Fruit fly (Drosophila melanogaster) whole organism, pupa: ENCODE data around the gene Rab35.

Experiments
- CG10348 ChIP-seq: fragments of 200-800 bp; sonication (Bioruptor generic); IDR thresholded peaks from 2 replicates; pipeline ENCODE4 v1.3.6; 2022; ENCODE audit warnings: missing biosample characterization, missing genetic modification characterization
- CG12605 ChIP-seq: fragments of 200-800 bp; sonication (Bioruptor generic); IDR thresholded peaks from 2 replicates; pipeline ENCODE4 v1.3.6; 2022; ENCODE audit warnings: missing biosample characterization, missing genetic modification characterization
- CG13204 ChIP-seq: fragments of 200-800 bp; sonication (Bioruptor generic); optimal IDR thresholded peaks from 2 replicates; lab custom pipeline; 2018; ENCODE audit warnings: missing biosample characterization, mild to moderate bottlenecking, missing genetic modification characterization, moderate library complexity
- CG14655 ChIP-seq: fragments of 200-800 bp; sonication (Bioruptor generic); optimal IDR thresholded peaks from 3 replicates; lab custom pipeline; 2017; ENCODE audit warnings: mild to moderate bottlenecking, missing biosample characterization, missing genetic modification reagents, missing genetic modification characterization
- CG15710 ChIP-seq: fragments of 200-800 bp; sonication (Bioruptor generic); optimal IDR thresholded peaks from 2 replicates; lab custom pipeline; 2018; ENCODE audit warnings: missing biosample characterization, mild to moderate bottlenecking, missing genetic modification characterization, moderate library complexity
- CG17806 ChIP-seq: fragments of 200-800 bp; sonication (Bioruptor generic); optimal IDR thresholded peaks from 2 replicates; lab custom pipeline; 2018; ENCODE audit warnings: missing biosample characterization, mild to moderate bottlenecking, missing genetic modification characterization, moderate library complexity
- CG32121 ChIP-seq: fragments of 200-800 bp; sonication (Bioruptor generic); IDR thresholded peaks from 2 replicates; pipeline ENCODE4 v1.3.6; 2022; ENCODE audit warnings: missing biosample characterization, missing genetic modification characterization
- CG34367 ChIP-seq: fragments of 200-800 bp; sonication (Bioruptor generic); optimal IDR thresholded peaks from 2 replicates; lab custom pipeline; 2018; ENCODE audit warnings: missing biosample characterization, mild to moderate bottlenecking, missing genetic modification characterization
- CG4496 ChIP-seq: fragments of 200-800 bp; sonication (Bioruptor generic); IDR thresholded peaks from 3 replicates; pipeline ENCODE4 v1.3.6; 2022; ENCODE audit warnings: missing biosample characterization, missing genetic modification characterization
- CG8159 ChIP-seq: fragments of 200-800 bp; sonication (Bioruptor generic); optimal IDR thresholded peaks from 3 replicates; lab custom pipeline; 2018; ENCODE audit warnings: missing biosample characterization, mild to moderate bottlenecking, missing genetic modification characterization, moderate library complexity
- CG8301 ChIP-seq: fragments of 200-800 bp; sonication (Bioruptor generic); optimal IDR thresholded peaks from 2 replicates; lab custom pipeline; 2018; ENCODE audit warnings: missing biosample characterization, mild to moderate bottlenecking, missing genetic modification characterization
- CG9948 ChIP-seq: fragments of 200-800 bp; sonication (Bioruptor generic); optimal IDR thresholded peaks from 2 replicates; lab custom pipeline; 2018; ENCODE audit warnings: missing biosample characterization, mild to moderate bottlenecking, missing genetic modification characterization, moderate library complexity
- D1 ChIP-seq: fragments of 200-800 bp; sonication (Bioruptor generic); optimal IDR thresholded peaks from 2 replicates; lab custom pipeline; 2018; ENCODE audit warnings: missing biosample characterization, mild to moderate bottlenecking, missing genetic modification characterization, moderate library complexity
- EcR ChIP-seq: fragments of 200-800 bp; sonication (Bioruptor generic); optimal IDR thresholded peaks from 3 replicates; lab custom pipeline; 2019; ENCODE audit warnings: missing biosample characterization, missing genetic modification characterization, mild to moderate bottlenecking, moderate library complexity, missing genetic modification reagents
- Ets98B ChIP-seq: fragments of 200-800 bp; sonication (Bioruptor generic); IDR thresholded peaks from 2 replicates; pipeline ENCODE4 v1.3.6; 2022; ENCODE audit warnings: missing biosample characterization, missing genetic modification characterization
- Pif1A ChIP-seq: fragments of 200-800 bp; sonication (Bioruptor generic); optimal IDR thresholded peaks from 3 replicates; lab custom pipeline; 2016; ENCODE audit warnings: missing biosample characterization, missing genetic modification characterization
- Pif1B ChIP-seq: fragments of 200-800 bp; sonication (Bioruptor generic); optimal IDR thresholded peaks from 3 replicates; lab custom pipeline; 2016; ENCODE audit warnings: missing biosample characterization, missing genetic modification characterization
- Snoo ChIP-seq: fragments of 200-800 bp; sonication (Bioruptor generic); optimal IDR thresholded peaks from 3 replicates; lab custom pipeline; 2017; ENCODE audit warnings: missing biosample characterization, mild to moderate bottlenecking, missing genetic modification characterization, inconsistent platforms
- fd96Ca ChIP-seq: fragments of 200-800 bp; sonication (Bioruptor generic); IDR thresholded peaks from 3 replicates; pipeline ENCODE4 v1.3.6; 2022; ENCODE audit warnings: missing biosample characterization, missing genetic modification characterization
- gl ChIP-seq: fragments of 200-800 bp; sonication (Bioruptor generic); optimal IDR thresholded peaks from 2 replicates; lab custom pipeline; 2018; ENCODE audit warnings: missing biosample characterization, mild to moderate bottlenecking, missing genetic modification characterization
- rn ChIP-seq: fragments of 200-800 bp; sonication (Bioruptor generic); IDR thresholded peaks from 2 replicates; pipeline ENCODE4 v1.3.6; 2022; ENCODE audit warnings: missing biosample characterization, missing genetic modification characterization

Rab35 gene

dm6 chrX:20166484-20167038 is 6.9 kb upstream of the Rab35 start, which contains the start of gene CG9577:
Gene CG9577, plus strand, starts transcription at chrX:20166673.
- no peak for TF ChIP-seq CG32121 (GFP tag; lab: Robert Waterston, UW)
- TF ChIP-seq CG10348 (GFP tag; lab: Robert Waterston, UW): no peak
- TF ChIP-seq Pif1A (GFP tag; lab: Kevin White, UChicago): peak; percentile 49
- TF ChIP-seq CG4496 (GFP tag; lab: Robert Waterston, UW): peak; percentile 60; the same call in 1 of the 3 replicates
- no peak for TF ChIP-seq rn (GFP tag; lab: Robert Waterston, UW)
- peak; percentile 48 for TF ChIP-seq CG8301
- TF ChIP-seq Pif1B: peak; percentile 48
- peak; percentile 64 for TF ChIP-seq CG34367 (tag; lab: Kevin White, UChicago)
- peak; percentile 32 for TF ChIP-seq CG17806 (tag; lab: Kevin White, UChicago)
- peak; percentile 39 for TF ChIP-seq Snoo (tag; lab: Kevin White, UChicago)
- TF ChIP-seq gl (tag; lab: Kevin White, UChicago): peak; percentile 93
- peak; percentile 37 for TF ChIP-seq CG15710 (tag; lab: Kevin White, UChicago)
- no peak for TF ChIP-seq CG9948 (tag; lab: Kevin White, UChicago)
- TF ChIP-seq Ets98B (GFP tag; lab: Robert Waterston, UW): peak; percentile 21; the same call in 1 of the 2 replicates
- TF ChIP-seq D1 (tag; lab: Kevin White, UChicago): no peak
- TF ChIP-seq CG12605 (GFP tag; lab: Robert Waterston, UW): peak; percentile 78
- peak; percentile 30 for TF ChIP-seq CG8159 (tag; lab: Kevin White, UChicago)
- TF ChIP-seq CG14655 (GFP tag; lab: Kevin White, UChicago): peak; percentile 66
- peak; percentile 21; the same call in 1 of the 3 replicates for TF ChIP-seq fd96Ca
- TF ChIP-seq CG13204 (GFP tag; lab: Kevin White, UChicago): peak; percentile 82
- TF ChIP-seq EcR (GFP tag; lab: Kevin White, UChicago): peak; percentile 87

dm6 chrX:20165773-20166412 is 6.2 kb upstream of the Rab35 start, which contains the start of gene Phf7:
Gene Phf7, minus strand, starts transcription at chrX:20165830.
- TF ChIP-seq CG15710 (tag; lab: Kevin White, UChicago) (peak; percentile 0), fd96Ca (peak; percentile 10; the same call in 1 of the 3 replicates), CG8159 (tag; lab: Kevin White, UChicago) (no peak)

dm6 chrX:20162586-20162985 is 2.9 kb upstream of the Rab35 start:
- TF ChIP-seq CG32121 (GFP tag; lab: Robert Waterston, UW) (no peak), CG17806 (tag; lab: Kevin White, UChicago) (no peak), CG8159 (tag; lab: Kevin White, UChicago) (no peak), CG13204 (GFP tag; lab: Kevin White, UChicago) (no peak)

dm6 chrX:20158943-20159385 is 708 bp downstream of the Rab35 start:
- TF ChIP-seq CG8159 (tag; lab: Kevin White, UChicago) (peak; percentile 17), CG17806 (tag; lab: Kevin White, UChicago) (peak; percentile 8), CG15710 (tag; lab: Kevin White, UChicago) (peak; percentile 24), CG4496 (GFP tag; lab: Robert Waterston, UW) (peak; percentile 62; the same call in 2 of the 3 replicates), Pif1B (peak; percentile 19), CG8301 (peak; percentile 14), CG32121 (GFP tag; lab: Robert Waterston, UW) (peak; percentile 48; the same call in 1 of the 2 replicates), CG9948 (tag; lab: Kevin White, UChicago) (no peak), EcR (GFP tag; lab: Kevin White, UChicago) (peak; percentile 9), CG10348 (GFP tag; lab: Robert Waterston, UW) (no peak), Ets98B (GFP tag; lab: Robert Waterston, UW) (peak; percentile 50; the same call in 1 of the 2 replicates), CG13204 (GFP tag; lab: Kevin White, UChicago) (peak; percentile 49), CG12605 (GFP tag; lab: Robert Waterston, UW) (peak; percentile 64; the same call in 1 of the 2 replicates), CG14655 (GFP tag; lab: Kevin White, UChicago) (no peak), D1 (tag; lab: Kevin White, UChicago) (no peak), Pif1A (GFP tag; lab: Kevin White, UChicago) (peak; percentile 39), gl (tag; lab: Kevin White, UChicago) (peak; percentile 10), fd96Ca (peak; percentile 50; the same call in 1 of the 3 replicates), CG34367 (tag; lab: Kevin White, UChicago) (peak; percentile 2), Snoo (tag; lab: Kevin White, UChicago) (peak; percentile 42), rn (GFP tag; lab: Robert Waterston, UW) (0 out of 2 replicates have a peak, but pooled peaks have one; percentile 3)

- TF ChIP-seq CG8159 (tag; lab: Kevin White, UChicago): no peak
- TF ChIP-seq CG32121 (GFP tag; lab: Robert Waterston, UW): no peak
- no peak for TF ChIP-seq CG17806 (tag; lab: Kevin White, UChicago)
- TF ChIP-seq rn (GFP tag; lab: Robert Waterston, UW): no peak
- TF ChIP-seq Pif1B: no peak
- TF ChIP-seq CG15710 (tag; lab: Kevin White, UChicago): no peak
- no peak for TF ChIP-seq CG12605 (GFP tag; lab: Robert Waterston, UW)
- no peak for TF ChIP-seq CG34367 (tag; lab: Kevin White, UChicago)
- TF ChIP-seq gl (tag; lab: Kevin White, UChicago): no peak
- no peak for TF ChIP-seq Ets98B (GFP tag; lab: Robert Waterston, UW)
- TF ChIP-seq EcR (GFP tag; lab: Kevin White, UChicago): no peak
- TF ChIP-seq Pif1A (GFP tag; lab: Kevin White, UChicago): no peak
- no peak for TF ChIP-seq CG10348 (GFP tag; lab: Robert Waterston, UW)
- no peak for TF ChIP-seq D1 (tag; lab: Kevin White, UChicago)
- no peak for TF ChIP-seq CG9948 (tag; lab: Kevin White, UChicago)
- no peak for TF ChIP-seq Snoo (tag; lab: Kevin White, UChicago)
Observed at dm6 chrX:20158491-20158890, 1.2 kb downstream of the Rab35 start.
